Worm (Caenorhabditis elegans): ENCODE measurements around the gene nhr-107.

nhr-107 gene

ce11 chrV:6997041-6997552, at the start of gene nhr-107:
TSS of gene nhr-107 (minus strand) at chrV:6997091.
- TF ChIP-seq dve-1 (tag; optimal IDR thresholded peaks at IDR 0.05; ENCODE audit: insufficient read depth) (peak; percentile 24), dmd-6 (GFP tag; IDR thresholded peaks at IDR 0.05) (peak; percentile 13), dpl-1 (GFP tag; optimal IDR thresholded peaks at IDR 0.05) (no peak), Y5F2A.4 (GFP tag; optimal IDR thresholded peaks at IDR 0.05) (no peak), egl-27 (tag; optimal IDR thresholded peaks at IDR 0.05) (no peak), nhr-28 (tag; optimal IDR thresholded peaks at IDR 0.05) (peak; percentile 96), lsy-2 (tag; optimal IDR thresholded peaks at IDR 0.05) (peak in 1 of 2 experiments; percentile 19), daf-16 (GFP tag; optimal IDR thresholded peaks at IDR 0.05) (no peak), daf-16 (tag; optimal IDR thresholded peaks at IDR 0.05) (peak; percentile 78), php-3 (GFP tag; IDR thresholded peaks at IDR 0.05) (peak; percentile 18; the same call in 1 of the 2 replicates)

ce11 chrV:7046005-7046404, 49.1 kb upstream of the nhr-107 start, which contains the start of gene F20A1.2:
TSS of gene F20A1.2 (plus strand) at chrV:7046305.
- TF ChIP-seq sdz-12 (GFP tag; optimal IDR thresholded peaks at IDR 0.05): no peak
- no peak for TF ChIP-seq nhr-6 (tag; optimal IDR thresholded peaks at IDR 0.05)
- no peak for TF ChIP-seq Y75B8A.6 (GFP tag; IDR thresholded peaks at IDR 0.05)
- no peak for TF ChIP-seq unc-130 (GFP tag; optimal IDR thresholded peaks at IDR 0.05)

- TF ChIP-seq aha-1 (tag) (peak; percentile 7), dve-1 (tag; optimal IDR thresholded peaks at IDR 0.05; ENCODE audit: insufficient read depth) (no peak)
These were observed 39.6 kb upstream of the nhr-107 start, which contains the start of gene twk-11 for ce11 chrV:7036475-7036874. TSS of gene twk-11 (minus strand) at chrV:7036575.

ce11 chrV:7027055-7027454, 30.2 kb upstream of the nhr-107 start, which contains the start of gene F20A1.6:
TSS of gene F20A1.6 (minus strand) at chrV:7027155.
- TF ChIP-seq egl-27 (tag; optimal IDR thresholded peaks at IDR 0.05): no peak
- TF ChIP-seq spr-1 (tag; optimal IDR thresholded peaks at IDR 0.05): no peak
- TF ChIP-seq ctbp-1 (GFP tag; IDR thresholded peaks at IDR 0.05): no peak
- TF ChIP-seq mes-2 (tag; optimal IDR thresholded peaks at IDR 0.05; ENCODE audit: poor library complexity, severe bottlenecking): no peak
- TF ChIP-seq zip-11 (GFP tag; IDR thresholded peaks at IDR 0.05): no peak
- TF ChIP-seq lin-13 (GFP tag; optimal IDR thresholded peaks at IDR 0.05): no peak
- TF ChIP-seq skn-1 (tag; optimal IDR thresholded peaks at IDR 0.05): no peak
- no peak for TF ChIP-seq madf-9 (GFP tag; conservative IDR thresholded peaks at IDR 0.05)

- TF ChIP-seq zag-1 (tag; optimal IDR thresholded peaks at IDR 0.05) (no peak), nhr-42 (GFP tag; IDR thresholded peaks at IDR 0.05) (no peak)
These were observed 26.1 kb upstream of the nhr-107 start for ce11 chrV:7022981-7023380.

ce11 chrV:7021772-7022171, 24.9 kb upstream of the nhr-107 start, which contains the start of gene F20A1.4:
TSS of gene F20A1.4 (minus strand) at chrV:7021872.
- no peak for TF ChIP-seq Y48G9A.11 (GFP tag; IDR thresholded peaks at IDR 0.05)
- TF ChIP-seq dmd-9 (GFP tag; IDR thresholded peaks at IDR 0.05): no peak
- no peak for TF ChIP-seq ceh-62 (tag; optimal IDR thresholded peaks at IDR 0.05)
- no peak for TF ChIP-seq mdl-1 (tag; optimal IDR thresholded peaks at IDR 0.05)
- TF ChIP-seq egl-43 (GFP tag; IDR thresholded peaks at IDR 0.05): no peak
- TF ChIP-seq unc-39 (tag; optimal IDR thresholded peaks at IDR 0.05): no peak
- TF ChIP-seq fos-1 (tag; optimal IDR thresholded peaks at IDR 0.05): no peak
- no peak for TF ChIP-seq dmd-6 (GFP tag; IDR thresholded peaks at IDR 0.05)
- no peak for TF ChIP-seq lin-38 (GFP tag; IDR thresholded peaks at IDR 0.05)
- TF ChIP-seq lin-29 (GFP tag; IDR thresholded peaks at IDR 0.05): no peak
- no peak for TF ChIP-seq zfp-3 (GFP tag; conservative IDR thresholded peaks at IDR 0.05)
- no peak for TF ChIP-seq spr-3 (GFP tag; optimal IDR thresholded peaks at IDR 0.05)
- TF ChIP-seq nhr-48 (tag; optimal IDR thresholded peaks at IDR 0.05): no peak
- no peak for TF ChIP-seq F37D6.2 (tag; optimal IDR thresholded peaks at IDR 0.05)
- no peak for TF ChIP-seq nhr-237 (tag; optimal IDR thresholded peaks at IDR 0.05)
- TF ChIP-seq F44E2.7 (GFP tag; IDR thresholded peaks at IDR 0.05): no peak
- TF ChIP-seq ceh-82 (tag; optimal IDR thresholded peaks at IDR 0.05): no peak
- no peak for TF ChIP-seq aha-1 (tag)
- no peak for TF ChIP-seq madf-5 (GFP tag; IDR thresholded peaks at IDR 0.05)
- TF ChIP-seq nhr-25 (tag; optimal IDR thresholded peaks at IDR 0.05; ENCODE audit: borderline replicate concordance, insufficient read depth): no peak

All from whole organism, L4 larva.